Worm (Caenorhabditis elegans): ENCODE measurements around the gene rib-2.

rib-2 gene

DNA sequence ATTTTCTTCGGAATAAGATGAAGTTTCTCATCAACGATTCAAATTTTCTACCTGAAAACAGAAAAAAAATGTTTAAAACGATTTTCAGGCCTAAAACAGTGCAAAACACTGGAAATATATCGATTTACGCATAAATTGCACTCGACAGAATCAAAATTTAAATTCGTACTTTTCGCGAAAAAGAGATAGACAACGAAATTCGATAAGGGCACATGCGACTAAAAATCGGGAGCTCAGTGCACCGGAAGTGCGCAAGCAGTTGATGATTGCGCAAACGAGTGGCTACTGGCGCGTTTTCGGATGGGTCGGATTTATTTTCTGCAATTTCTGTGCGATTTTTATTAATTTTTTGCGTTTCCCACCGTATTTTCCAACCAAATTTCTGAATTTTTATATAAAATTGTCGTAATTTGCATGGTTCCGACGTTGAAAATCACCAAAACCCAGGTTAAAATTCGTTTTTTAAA is 35.6 kb upstream of the rib-2 start, which contains the start of the genes Y39A1A.21 and Y39A1A.22 (continued):
- TF ChIP-seq unc-130 (tag; optimal IDR thresholded peaks at IDR 0.05): peak; percentile 73
- TF ChIP-seq isw-1 (GFP tag; IDR thresholded peaks at IDR 0.05): peak; percentile 78
- TF ChIP-seq unc-62 (GFP tag; optimal IDR thresholded peaks at IDR 0.05): no peak
- no peak for TF ChIP-seq lin-14 (GFP tag; optimal IDR thresholded peaks at IDR 0.05)
- peak; percentile 91 for TF ChIP-seq dsc-1 (tag; optimal IDR thresholded peaks at IDR 0.05)
- peak; percentile 32 for TF ChIP-seq fos-1 (tag; optimal IDR thresholded peaks at IDR 0.05)
- TF ChIP-seq nhr-77 (tag; optimal IDR thresholded peaks at IDR 0.05): peak; percentile 84
- TF ChIP-seq nhr-19 (GFP tag; conservative IDR thresholded peaks at IDR 0.05): peak; percentile 86
- TF ChIP-seq tbx-2 (tag; optimal IDR thresholded peaks at IDR 0.05): peak; percentile 87
- TF ChIP-seq zag-1 (tag; optimal IDR thresholded peaks at IDR 0.05): no peak
- peak; percentile 79 for TF ChIP-seq snpc-4 (tag; optimal IDR thresholded peaks at IDR 0.05)
- TF ChIP-seq xbp-1 (tag; optimal IDR thresholded peaks at IDR 0.05): peak; percentile 83
- peak; percentile 64 for TF ChIP-seq egl-13 (tag; optimal IDR thresholded peaks at IDR 0.05)
- no peak for TF ChIP-seq nhr-76 (tag; optimal IDR thresholded peaks at IDR 0.05)
- peak; percentile 49 for TF ChIP-seq elt-2 (tag; optimal IDR thresholded peaks at IDR 0.05)
- TF ChIP-seq mab-9 (GFP tag; IDR thresholded peaks at IDR 0.05): peak; percentile 80
- peak; percentile 46 for TF ChIP-seq efl-3 (GFP tag; optimal IDR thresholded peaks at IDR 0.05)
- TF ChIP-seq ceh-63 (GFP tag; optimal IDR thresholded peaks at IDR 0.05): no peak
- no peak for TF ChIP-seq sptf-1 (tag; optimal IDR thresholded peaks at IDR 0.05)
- TF ChIP-seq fkh-8 (tag; optimal IDR thresholded peaks at IDR 0.05): peak; percentile 80
- peak; percentile 90 for TF ChIP-seq snu-23 (GFP tag; optimal IDR thresholded peaks at IDR 0.05)
- TF ChIP-seq sox-4 (tag; optimal IDR thresholded peaks at IDR 0.05): peak; percentile 76
- peak; percentile 70 for TF ChIP-seq sup-37 (GFP tag; optimal IDR thresholded peaks at IDR 0.05)
- TF ChIP-seq ztf-11 (tag; optimal IDR thresholded peaks at IDR 0.05): peak in 1 of 2 experiments; percentile 75
- TF ChIP-seq zip-4 (GFP tag; optimal IDR thresholded peaks at IDR 0.05): peak; percentile 76
- no peak for TF ChIP-seq hlh-17 (GFP tag; optimal IDR thresholded peaks at IDR 0.05; ENCODE audit: borderline replicate concordance)
- no peak for TF ChIP-seq nhr-237 (tag; optimal IDR thresholded peaks at IDR 0.05)
- TF ChIP-seq unc-98 (GFP tag; IDR thresholded peaks at IDR 0.05): no peak
- no peak for TF ChIP-seq hlh-4 (tag; optimal IDR thresholded peaks at IDR 0.05)
- TF ChIP-seq nhr-28 (tag; optimal IDR thresholded peaks at IDR 0.05): no peak
- peak; percentile 71 for TF ChIP-seq C16A3.4 (tag; optimal IDR thresholded peaks at IDR 0.05)
- peak; percentile 88 for TF ChIP-seq mep-1 (tag; optimal IDR thresholded peaks at IDR 0.05)
- peak; percentile 86 for TF ChIP-seq swsn-7 (tag; optimal IDR thresholded peaks at IDR 0.05)
- no peak for TF ChIP-seq lir-3 (tag; optimal IDR thresholded peaks at IDR 0.05; ENCODE audit: poor library complexity)
- TF ChIP-seq jun-1 (tag; optimal IDR thresholded peaks at IDR 0.05): peak; percentile 81
- TF ChIP-seq lin-15B (tag; optimal IDR thresholded peaks at IDR 0.05): peak; percentile 69
- TF ChIP-seq nhr-84 (tag; optimal IDR thresholded peaks at IDR 0.05): no peak
- TF ChIP-seq irx-1 (tag; optimal IDR thresholded peaks at IDR 0.05): peak; percentile 87
- TF ChIP-seq alr-1 (tag; optimal IDR thresholded peaks at IDR 0.05; ENCODE audit: borderline replicate concordance): no peak
- TF ChIP-seq skn-1 (tag; optimal IDR thresholded peaks at IDR 0.05): peak; percentile 53
- peak; percentile 79 to 85 (median 82) for TF ChIP-seq dpl-1 (GFP tag; optimal IDR thresholded peaks at IDR 0.05)
- peak; percentile 92 for TF ChIP-seq rnt-1 (tag; optimal IDR thresholded peaks at IDR 0.05)
- no peak for TF ChIP-seq ama-1 (optimal IDR thresholded peaks at IDR 0.05)
- peak; percentile 28 for TF ChIP-seq C04F5.9 (tag; optimal IDR thresholded peaks at IDR 0.05)
- peak; percentile 20 for TF ChIP-seq C34B4.2 (tag; optimal IDR thresholded peaks at IDR 0.05)
- peak; percentile 82 for TF ChIP-seq unc-86 (tag; optimal IDR thresholded peaks at IDR 0.05)
- peak; percentile 75 for TF ChIP-seq grh-1 (GFP tag; IDR thresholded peaks at IDR 0.05)
- peak; percentile 94 for TF ChIP-seq nhr-85 (tag)
- TF ChIP-seq mef-2 (tag; optimal IDR thresholded peaks at IDR 0.05): peak; percentile 33
- no peak for TF ChIP-seq fkh-4 (tag; optimal IDR thresholded peaks at IDR 0.05; ENCODE audit: borderline replicate concordance)
- TF ChIP-seq ceh-82 (tag; optimal IDR thresholded peaks at IDR 0.05): peak; percentile 84 to 93 (median 86)

Measured in whole organism, L1 larva.